Fruit fly (Drosophila melanogaster): Measurements from ENCODE around the gene AdamTS-B.

Gene AdamTS-B

dm6 chrX:5745840-5746815 lies 47.8 kb downstream of the AdamTS-B start (continued):
- peak; percentile 80 for TF ChIP-seq CG10366 (GFP tag; IDR thresholded peaks at IDR 0.05)
- TF ChIP-seq tna (GFP tag; IDR thresholded peaks at IDR 0.05; ENCODE audit: partially characterized antibody) = no peak
- peak; percentile 87 for TF ChIP-seq crol (GFP tag; IDR thresholded peaks at IDR 0.05)
- TF ChIP-seq CG7556 (GFP tag; optimal IDR thresholded peaks at IDR 0.05) = peak; percentile 77
- TF ChIP-seq Aef1 (GFP tag; IDR thresholded peaks at IDR 0.05) = peak; percentile 62
- no peak for TF ChIP-seq prd (optimal IDR thresholded peaks at IDR 0.05)
- peak; percentile 79 for TF ChIP-seq prd (GFP tag; IDR thresholded peaks at IDR 0.05)
- no peak for TF ChIP-seq Trl (optimal IDR thresholded peaks at IDR 0.05)
- peak; percentile 25 for TF ChIP-seq Trl (GFP tag; optimal IDR thresholded peaks at IDR 0.05)
- peak; percentile 82 for TF ChIP-seq CG15269 (tag; optimal IDR thresholded peaks at IDR 0.05)
- TF ChIP-seq E2f1 (GFP tag; IDR thresholded peaks at IDR 0.05) = peak; percentile 74; the same call in 1 of the 2 replicates
- TF ChIP-seq fd64A (GFP tag; optimal IDR thresholded peaks at IDR 0.05) = peak; percentile 13
- TF ChIP-seq ranshi (GFP tag; IDR thresholded peaks at IDR 0.05) = peak; percentile 78
- no peak for TF ChIP-seq CG42726 (GFP tag; IDR thresholded peaks at IDR 0.05; ENCODE audit: partially characterized antibody)
- TF ChIP-seq Pdp1 (GFP tag; optimal IDR thresholded peaks at IDR 0.05) = peak in 1 of 2 experiments; percentile 59
- no peak for TF ChIP-seq Tbp (GFP tag; optimal IDR thresholded peaks at IDR 0.05)
- TF ChIP-seq CG2199 (GFP tag; IDR thresholded peaks at IDR 0.05) = no peak
- no peak for TF ChIP-seq h (optimal IDR thresholded peaks at IDR 0.05)
- peak; percentile 26 for TF ChIP-seq CG17912 (GFP tag; optimal IDR thresholded peaks at IDR 0.05)
- TF ChIP-seq GATAe (GFP tag; conservative IDR thresholded peaks at IDR 0.05) = no peak
- peak; percentile 35 for TF ChIP-seq CG18011 (GFP tag; optimal IDR thresholded peaks at IDR 0.05)
- TF ChIP-seq nmo (GFP tag; optimal IDR thresholded peaks at IDR 0.05) = peak; percentile 62
- peak; percentile 83 for TF ChIP-seq so (GFP tag; IDR thresholded peaks at IDR 0.05)
- peak in 1 of 2 experiments; percentile 30 for TF ChIP-seq Hr78 (GFP tag; optimal IDR thresholded peaks at IDR 0.05)
- peak; percentile 76 for TF ChIP-seq CG12219 (GFP tag; optimal IDR thresholded peaks at IDR 0.05)
- no peak for TF ChIP-seq CG32767 (GFP tag; IDR thresholded peaks at IDR 0.05)
- no peak for TF ChIP-seq z (GFP tag; IDR thresholded peaks at IDR 0.05)
- peak; percentile 48; the same call in 2 of the 3 replicates for TF ChIP-seq CG14860 (GFP tag; IDR thresholded peaks at IDR 0.05; ENCODE audit: partially characterized antibody)
- no peak for TF ChIP-seq CG13287 (GFP tag; IDR thresholded peaks at IDR 0.05; ENCODE audit: partially characterized antibody)
- TF ChIP-seq D19B (GFP tag; optimal IDR thresholded peaks at IDR 0.05) = peak; percentile 58
- no peak for TF ChIP-seq zen2 (GFP tag; IDR thresholded peaks at IDR 0.05; ENCODE audit: partially characterized antibody)
- TF ChIP-seq CG11695 (GFP tag; IDR thresholded peaks at IDR 0.05) = peak; percentile 76
- peak; percentile 49 for TF ChIP-seq HmgZ (tag; optimal IDR thresholded peaks at IDR 0.05)
- TF ChIP-seq Dref (GFP tag; IDR thresholded peaks at IDR 0.05) = peak; percentile 75
- peak; percentile 34 for TF ChIP-seq Nf-YB (GFP tag; optimal IDR thresholded peaks at IDR 0.05)
- peak; percentile 36 for TF ChIP-seq YL-1 (GFP tag; optimal IDR thresholded peaks at IDR 0.05)
- TF ChIP-seq CG6689 (GFP tag; IDR thresholded peaks at IDR 0.05) = peak; percentile 71
- TF ChIP-seq Hsf (GFP tag; optimal IDR thresholded peaks at IDR 0.05) = peak; percentile 48
- peak; percentile 74 for TF ChIP-seq CG11504 (tag; optimal IDR thresholded peaks at IDR 0.05)
- no peak for TF ChIP-seq CG13123 (GFP tag; optimal IDR thresholded peaks at IDR 0.05)
- TF ChIP-seq oc (tag; optimal IDR thresholded peaks at IDR 0.05) = peak; percentile 29
- peak; percentile 57; the same call in 2 of the 3 replicates for TF ChIP-seq otp (GFP tag; IDR thresholded peaks at IDR 0.05)
- TF ChIP-seq CG17612 (GFP tag; IDR thresholded peaks at IDR 0.05) = peak; percentile 42; the same call in 1 of the 2 replicates
- peak; percentile 85 for TF ChIP-seq CG14014 (GFP tag; IDR thresholded peaks at IDR 0.05)
- TF ChIP-seq CG1602 (GFP tag; optimal IDR thresholded peaks at IDR 0.05) = peak; percentile 50
- TF ChIP-seq trem (tag; optimal IDR thresholded peaks at IDR 0.05) = peak; percentile 48
- TF ChIP-seq Deaf1 (tag; optimal IDR thresholded peaks at IDR 0.05) = peak; percentile 43
- no peak for TF ChIP-seq sqz (GFP tag; optimal IDR thresholded peaks at IDR 0.05)
